Worm (Caenorhabditis elegans) whole organism, early embryonic: ENCODE measurements around the gene Y46G5A.34.
"Not testable (repeated sequence)": the region's sequence is repeated elsewhere in the genome, so short reads cannot be mapped to it uniquely, and the experiment has no call there.

ENCODE experiments used
- B0310.2 ChIP-seq: sonication (generic microtip); optimal IDR thresholded peaks from 2 replicates; lab custom pipeline; 2016; ENCODE audit warnings: mild to moderate bottlenecking, missing genetic modification characterization, missing compliant biosample characterization
- F13C5.2 ChIP-seq: sonication (generic microtip); optimal IDR thresholded peaks from 2 replicates; lab custom pipeline; 2017; ENCODE audit warnings: mild to moderate bottlenecking, missing genetic modification characterization, inconsistent platforms, missing compliant biosample characterization
- aly-1 ChIP-seq: sonication (generic microtip); optimal IDR thresholded peaks from 2 replicates; lab custom pipeline; 2016; ENCODE audit warnings: missing genetic modification characterization, missing compliant biosample characterization
- ama-1 ChIP-seq: fragments of 150-350 bp; optimal IDR thresholded peaks from 2 replicates; lab custom pipeline; 2014
- ceh-13 ChIP-seq: fragments of 200-800 bp; sonication (Bioruptor generic); optimal IDR thresholded peaks from 2 replicates; lab custom pipeline; 2018; ENCODE audit warnings: mild to moderate bottlenecking, missing genetic modification characterization, missing compliant biosample characterization
- ceh-36 ChIP-seq: sonication (generic microtip); optimal IDR thresholded peaks from 2 replicates; lab custom pipeline; 2016; ENCODE audit warnings: missing genetic modification characterization, inconsistent platforms, missing compliant biosample characterization
- ets-7 ChIP-seq: sonication (generic microtip); optimal IDR thresholded peaks from 2 replicates; lab custom pipeline; 2016; ENCODE audit warnings: missing genotype, missing genetic modification characterization, missing compliant biosample characterization
- flt-1 ChIP-seq: fragments of 200-800 bp; sonication (Bioruptor generic); IDR thresholded peaks from 2 replicates; pipeline ENCODE4 v1.3.6; 2022; ENCODE audit warnings: missing genetic modification characterization, missing compliant biosample characterization
- hmbx-1 ChIP-seq: sonication (generic microtip); optimal IDR thresholded peaks from 2 replicates; lab custom pipeline; 2016; ENCODE audit warnings: mild to moderate bottlenecking, missing genetic modification characterization, missing compliant biosample characterization
- hmg-4 ChIP-seq: fragments of 200-800 bp; sonication (Bioruptor generic); optimal IDR thresholded peaks from 2 replicates; lab custom pipeline; 2018; ENCODE audit warnings: mild to moderate bottlenecking, missing genetic modification characterization, missing compliant biosample characterization
- hnd-1 ChIP-seq: sonication (generic microtip); optimal IDR thresholded peaks from 2 replicates; lab custom pipeline; 2016; ENCODE audit warnings: missing genetic modification characterization, missing compliant biosample characterization
- pes-1 ChIP-seq: fragments of 200-800 bp; sonication (Bioruptor generic); IDR thresholded peaks from 2 replicates; pipeline ENCODE4 v1.3.6; 2022; ENCODE audit warnings: missing genetic modification reagents, missing genetic modification characterization, missing compliant biosample characterization
- scrt-1 ChIP-seq: fragments of 200-800 bp; sonication (Bioruptor generic); IDR thresholded peaks from 2 replicates; pipeline ENCODE4 v1.3.6; 2022; ENCODE audit warnings: missing genetic modification characterization, missing compliant biosample characterization
- sea-1 ChIP-seq: fragments of 200-800 bp; sonication (Bioruptor generic); conservative IDR thresholded peaks from 2 replicates; pipeline ENCODE4 v1.3.6; 2022; ENCODE audit warnings: missing genetic modification characterization, missing compliant biosample characterization
- tbx-11 ChIP-seq: fragments of 200-800 bp; sonication (Bioruptor generic); IDR thresholded peaks from 2 replicates; pipeline ENCODE4 v1.3.6; 2022; ENCODE audit warnings: missing genetic modification characterization, missing compliant biosample characterization
- tbx-37 ChIP-seq: fragments of 200-800 bp; sonication (Bioruptor generic); conservative IDR thresholded peaks from 2 replicates; pipeline ENCODE4 v1.3.6; 2022; ENCODE audit warnings: missing genetic modification reagents, missing genetic modification characterization, missing compliant biosample characterization
- tra-4 ChIP-seq: sonication (generic microtip); optimal IDR thresholded peaks from 2 replicates; lab custom pipeline; 2017; ENCODE audit warnings: missing genetic modification characterization, missing compliant biosample characterization

Y46G5A.34 gene

DNA sequence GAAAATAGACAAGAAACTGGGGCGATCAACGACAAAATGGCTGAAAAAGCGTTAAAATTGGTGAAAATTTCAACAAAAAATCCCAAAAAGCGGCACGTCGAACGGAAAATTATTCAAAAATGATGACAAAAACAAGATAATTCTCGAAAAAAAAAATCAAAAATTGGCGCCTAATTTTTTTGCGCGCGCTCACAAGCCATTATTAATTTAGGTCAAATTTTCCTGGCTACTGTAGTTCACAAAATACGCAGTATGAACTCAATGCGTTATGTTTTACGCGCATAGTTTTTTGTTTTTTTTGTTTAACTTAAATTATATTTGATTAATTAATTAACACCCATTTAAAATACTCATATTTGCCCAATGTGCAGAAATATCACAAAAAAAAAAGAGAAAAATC, 37.2 kb upstream of the Y46G5A.34 start:
- TF ChIP-seq tra-4 (no peak), ceh-13 (no peak), pes-1 (no peak), aly-1 (tag; lab: Kevin White, UChicago) (no peak), ets-7 (no peak), tbx-37 (GFP tag; lab: Robert Waterston, UW) (no peak), hmbx-1 (no peak), ama-1 (no peak), tbx-11 (GFP tag; lab: Robert Waterston, UW) (no peak), hnd-1 (tag; lab: Kevin White, UChicago) (no peak), hmg-4 (GFP tag; lab: Kevin White, UChicago) (no peak), scrt-1 (GFP tag; lab: Robert Waterston, UW) (no peak), flt-1 (no peak), B0310.2 (tag; lab: Kevin White, UChicago) (no peak), sea-1 (GFP tag; lab: Robert Waterston, UW) (no peak), F13C5.2 (tag; lab: Kevin White, UChicago) (no peak), ceh-36 (tag; lab: Kevin White, UChicago) (no peak)

DNA sequence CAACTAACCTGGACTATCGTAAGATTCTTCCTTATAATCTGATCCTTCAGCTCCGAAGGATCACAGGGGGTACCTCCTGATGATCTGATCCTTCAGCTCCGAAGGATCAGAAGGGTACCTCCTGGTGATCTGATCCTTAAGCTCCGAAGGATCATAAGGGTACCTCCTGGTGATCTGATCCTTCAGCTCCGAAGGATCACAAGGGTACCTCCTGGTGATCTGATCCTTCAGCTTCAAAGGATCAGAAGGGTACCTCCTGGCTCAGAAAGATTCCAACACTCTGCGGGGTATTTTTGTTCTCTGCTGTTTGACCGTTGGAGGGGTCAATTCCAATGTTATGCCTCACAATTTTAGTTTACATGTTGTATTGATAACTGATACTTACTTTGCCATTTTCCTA, 26.8 kb upstream of the Y46G5A.34 start:
- TF ChIP-seq flt-1 (peak; percentile 10; the same call in 1 of the 2 replicates), scrt-1 (GFP tag; lab: Robert Waterston, UW) (peak; percentile 72)

- not testable (repeated sequence) for TF ChIP-seq sea-1 (GFP tag; lab: Robert Waterston, UW); ceh-36 (tag; lab: Kevin White, UChicago); aly-1 (tag; lab: Kevin White, UChicago)
Observed at ce11 chrII:12753725-12754124, 22.8 kb upstream of the Y46G5A.34 start, which contains the start of gene Y46G5A.39. TSS of gene Y46G5A.39 (minus strand) at chrII:12753825.

DNA sequence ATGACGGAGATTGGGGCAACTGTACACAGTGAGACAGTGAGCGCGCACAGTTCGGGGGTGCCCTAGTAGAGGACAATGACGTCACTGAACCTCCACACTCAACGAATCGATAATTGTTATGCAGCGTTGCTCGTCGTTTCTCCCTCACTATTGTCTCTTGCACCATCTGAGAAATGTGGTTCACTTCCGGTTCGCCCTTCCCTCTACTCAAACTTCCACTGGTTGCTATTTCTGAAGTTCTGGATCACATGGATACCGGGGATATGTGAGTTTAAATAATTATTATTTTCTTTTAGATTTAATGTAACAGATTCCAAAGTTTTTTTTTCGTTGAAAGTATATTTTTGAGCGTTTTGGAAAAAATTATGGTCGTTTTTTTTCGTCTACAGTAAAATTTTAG, 20.3 kb upstream of the Y46G5A.34 start, which contains the start of the genes Y46G5A.7 and Y46G5A.8:
TSS of gene Y46G5A.7 (minus strand) at position 153 of the 400 bp plus-strand sequence.
TSS of gene Y46G5A.8 (plus strand) at position 159 of the 400 bp plus-strand sequence.
- TF ChIP-seq tbx-37 (GFP tag; lab: Robert Waterston, UW) (no peak), ets-7 (peak; percentile 94), aly-1 (tag; lab: Kevin White, UChicago) (no peak), tra-4 (no peak)

ce11 chrII:12760497-12760896, 16.0 kb upstream of the Y46G5A.34 start, which contains the start of gene cnp-2:
TSS of gene cnp-2 (plus strand) at chrII:12760797.
- TF ChIP-seq ets-7 (no peak), hmbx-1 (no peak)

- TF ChIP-seq ceh-13: no peak
- TF ChIP-seq scrt-1 (GFP tag; lab: Robert Waterston, UW): no peak
- TF ChIP-seq hnd-1 (tag; lab: Kevin White, UChicago): no peak
Observed at ce11 chrII:12764476-12764875, 12.0 kb upstream of the Y46G5A.34 start.

DNA sequence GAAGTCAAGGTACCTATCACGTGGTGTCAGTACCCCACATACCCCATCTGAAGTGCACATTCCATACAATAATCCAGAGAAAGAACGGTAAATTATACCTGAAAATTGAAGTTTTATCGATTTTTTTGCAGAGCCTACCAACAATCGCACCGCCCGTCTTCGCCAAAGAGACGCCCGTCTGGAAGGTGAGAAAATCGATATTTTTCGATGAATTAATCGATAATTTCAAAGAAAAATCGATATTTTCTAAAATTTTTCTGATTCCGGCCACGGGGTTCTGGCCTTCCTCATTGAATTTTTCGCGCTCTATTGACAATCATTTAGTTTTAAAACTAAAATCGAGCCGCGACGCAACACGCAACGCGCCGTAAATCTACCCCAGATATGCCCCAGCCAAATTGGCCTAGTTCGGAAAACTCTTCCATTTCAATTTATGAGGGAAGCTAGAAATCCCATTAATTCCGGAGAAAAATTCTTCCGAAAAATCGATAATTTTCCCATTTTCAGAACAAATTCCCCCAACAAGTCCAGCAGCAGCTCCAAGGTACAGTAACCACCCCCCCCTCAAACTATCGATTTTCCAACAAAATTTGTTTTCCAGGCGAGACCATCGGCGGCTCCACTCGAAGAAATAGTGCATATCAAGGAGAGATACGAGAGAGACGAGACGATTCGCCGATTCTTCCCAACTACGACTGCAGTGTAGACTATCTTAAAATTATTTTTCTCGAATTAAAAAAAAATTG, 9.9 kb upstream of the Y46G5A.34 start:
- peak; percentile 51; the same call in 1 of the 2 replicates for TF ChIP-seq pes-1
- no peak for TF ChIP-seq ets-7

ce11 chrII:12767258-12767824, 9.1 kb upstream of the Y46G5A.34 start:
- no peak for TF ChIP-seq ceh-13
- no peak for TF ChIP-seq ets-7
- no peak for TF ChIP-seq tbx-11 (GFP tag; lab: Robert Waterston, UW)
- no peak for TF ChIP-seq pes-1
- TF ChIP-seq tbx-37 (GFP tag; lab: Robert Waterston, UW): no peak
- no peak for TF ChIP-seq aly-1 (tag; lab: Kevin White, UChicago)
- no peak for TF ChIP-seq sea-1 (GFP tag; lab: Robert Waterston, UW)
- no peak for TF ChIP-seq F13C5.2 (tag; lab: Kevin White, UChicago)
- no peak for TF ChIP-seq ama-1
- no peak for TF ChIP-seq hmg-4 (GFP tag; lab: Kevin White, UChicago)
- TF ChIP-seq tra-4: no peak

- TF ChIP-seq ceh-36 (tag; lab: Kevin White, UChicago) (no peak), F13C5.2 (tag; lab: Kevin White, UChicago) (peak; percentile 30)
Observed at ce11 chrII:12768167-12768712, 8.2 kb upstream of the Y46G5A.34 start, which contains the start of the genes vps-2 and tiar-2. TSS of gene vps-2 (minus strand) at chrII:12768217. TSS of gene tiar-2 (plus strand) at chrII:12768686.
